Worm (Caenorhabditis elegans): ENCODE measurements around the gene str-252.

str-252 gene

ce11 chrV:13929503-13929902 is 13.2 kb downstream of the str-252 start, which contains the start of gene srxa-13:
TSS of gene srxa-13 (plus strand) at chrV:13929803.
- no peak for TF ChIP-seq dpl-1 (GFP tag; optimal IDR thresholded peaks at IDR 0.05)
- no peak for TF ChIP-seq pag-3 (tag; optimal IDR thresholded peaks at IDR 0.05; ENCODE audit: borderline replicate concordance, insufficient read depth)
- no peak for TF ChIP-seq grh-1 (GFP tag; IDR thresholded peaks at IDR 0.05)
- TF ChIP-seq lin-35 (GFP tag; optimal IDR thresholded peaks at IDR 0.05): no peak
- TF ChIP-seq hlh-17 (GFP tag; optimal IDR thresholded peaks at IDR 0.05; ENCODE audit: borderline replicate concordance): no peak
- no peak for TF ChIP-seq unc-86 (tag; optimal IDR thresholded peaks at IDR 0.05)
- no peak for TF ChIP-seq nhr-76 (tag; optimal IDR thresholded peaks at IDR 0.05)
- no peak for TF ChIP-seq snpc-4 (tag; optimal IDR thresholded peaks at IDR 0.05)
- no peak for TF ChIP-seq efl-1 (optimal IDR thresholded peaks at IDR 0.05)
- no peak for TF ChIP-seq efl-1 (GFP tag; optimal IDR thresholded peaks at IDR 0.05 in 1 of 2)
- TF ChIP-seq lin-15B (tag; optimal IDR thresholded peaks at IDR 0.05): no peak
- TF ChIP-seq nhr-85 (tag): no peak
- TF ChIP-seq egl-27 (tag; optimal IDR thresholded peaks at IDR 0.05): no peak
- no peak for TF ChIP-seq alr-1 (tag; optimal IDR thresholded peaks at IDR 0.05; ENCODE audit: borderline replicate concordance)
- TF ChIP-seq jun-1 (tag; optimal IDR thresholded peaks at IDR 0.05): no peak
- TF ChIP-seq fkh-8 (tag; optimal IDR thresholded peaks at IDR 0.05): no peak
- TF ChIP-seq blmp-1 (tag; optimal IDR thresholded peaks at IDR 0.05): no peak
- TF ChIP-seq pax-3 (tag; optimal IDR thresholded peaks at IDR 0.05): no peak
- no peak for TF ChIP-seq irx-1 (tag; optimal IDR thresholded peaks at IDR 0.05)
- TF ChIP-seq snu-23 (GFP tag; optimal IDR thresholded peaks at IDR 0.05): no peak

- no peak for TF ChIP-seq nhr-12 (tag; optimal IDR thresholded peaks at IDR 0.05)
Observed at ce11 chrV:13931225-13931624, 14.9 kb downstream of the str-252 start, which contains the start of gene C06B3.16. TSS of gene C06B3.16 (plus strand) at chrV:13931525.

ce11 chrV:13931952-13932351 is 15.7 kb downstream of the str-252 start:
- TF ChIP-seq nhr-11 (tag; optimal IDR thresholded peaks at IDR 0.05) (no peak), efl-1 (optimal IDR thresholded peaks at IDR 0.05) (no peak), efl-1 (GFP tag; optimal IDR thresholded peaks at IDR 0.05 in 1 of 2) (no peak), grh-1 (GFP tag; IDR thresholded peaks at IDR 0.05) (no peak), fos-1 (tag; optimal IDR thresholded peaks at IDR 0.05) (no peak), nhr-76 (tag; optimal IDR thresholded peaks at IDR 0.05) (no peak), zag-1 (tag; optimal IDR thresholded peaks at IDR 0.05) (no peak), irx-1 (tag; optimal IDR thresholded peaks at IDR 0.05) (no peak), aha-1 (tag; optimal IDR thresholded peaks at IDR 0.05) (no peak), nhr-20 (tag; optimal IDR thresholded peaks at IDR 0.05) (no peak), unc-30 (tag; optimal IDR thresholded peaks at IDR 0.05) (no peak), fkh-4 (tag; optimal IDR thresholded peaks at IDR 0.05; ENCODE audit: borderline replicate concordance) (no peak), nhr-237 (tag; optimal IDR thresholded peaks at IDR 0.05) (no peak), F16B12.6 (tag; optimal IDR thresholded peaks at IDR 0.05) (no peak), unc-86 (tag; optimal IDR thresholded peaks at IDR 0.05) (no peak), ceh-88 (GFP tag; IDR thresholded peaks at IDR 0.05) (no peak), dsc-1 (tag; optimal IDR thresholded peaks at IDR 0.05) (no peak), unc-130 (tag; optimal IDR thresholded peaks at IDR 0.05) (no peak), nhr-12 (tag; optimal IDR thresholded peaks at IDR 0.05) (no peak)

DNA sequence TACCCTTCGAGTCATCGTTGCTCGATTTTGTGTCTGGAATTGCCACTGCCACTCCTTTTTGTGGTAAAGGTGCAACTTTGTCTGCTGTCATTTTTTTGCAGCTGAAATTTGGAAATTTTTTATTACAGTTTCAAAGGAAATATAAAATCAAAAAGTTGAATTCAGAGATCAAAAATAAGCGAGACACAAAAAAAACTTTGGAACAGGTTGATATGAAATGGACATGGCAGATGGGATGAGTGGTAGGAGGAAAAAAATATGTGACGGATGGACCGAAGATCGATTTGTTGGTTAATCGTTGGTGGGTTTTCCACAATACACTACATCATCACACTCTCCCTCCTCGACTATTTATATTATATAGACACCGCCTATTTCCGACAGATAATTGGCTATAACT is 18.2 kb downstream of the str-252 start, which contains the start of gene R10D12.1:
Gene R10D12.1 (minus strand): TSS at position 101 of the 400 bp plus-strand sequence.
- TF ChIP-seq zag-1 (tag; optimal IDR thresholded peaks at IDR 0.05): no peak
- no peak for TF ChIP-seq irx-1 (tag; optimal IDR thresholded peaks at IDR 0.05)
- no peak for TF ChIP-seq egl-27 (tag; optimal IDR thresholded peaks at IDR 0.05)
- no peak for TF ChIP-seq unc-30 (tag; optimal IDR thresholded peaks at IDR 0.05)
- TF ChIP-seq aha-1 (tag; optimal IDR thresholded peaks at IDR 0.05): no peak
- TF ChIP-seq C16A3.4 (tag; optimal IDR thresholded peaks at IDR 0.05): no peak
- no peak for TF ChIP-seq pqm-1 (tag; optimal IDR thresholded peaks at IDR 0.05)
- TF ChIP-seq snu-23 (GFP tag; optimal IDR thresholded peaks at IDR 0.05): no peak
- TF ChIP-seq nhr-19 (GFP tag; conservative IDR thresholded peaks at IDR 0.05): no peak
- TF ChIP-seq snpc-4 (tag; optimal IDR thresholded peaks at IDR 0.05): no peak
- peak; percentile 2 for TF ChIP-seq nhr-20 (tag; optimal IDR thresholded peaks at IDR 0.05)
- TF ChIP-seq ama-1 (optimal IDR thresholded peaks at IDR 0.05): peak; percentile 30
- no peak for TF ChIP-seq skn-1 (tag; optimal IDR thresholded peaks at IDR 0.05)
- TF ChIP-seq zip-4 (GFP tag; optimal IDR thresholded peaks at IDR 0.05): no peak
- TF ChIP-seq elt-3 (tag; optimal IDR thresholded peaks at IDR 0.05): peak in 1 of 6 experiments; percentile 40
- TF ChIP-seq dsc-1 (tag; optimal IDR thresholded peaks at IDR 0.05): no peak
- no peak for TF ChIP-seq nhr-84 (tag; optimal IDR thresholded peaks at IDR 0.05)
- TF ChIP-seq C34B4.2 (tag; optimal IDR thresholded peaks at IDR 0.05): no peak
- TF ChIP-seq sox-4 (tag; optimal IDR thresholded peaks at IDR 0.05): no peak
- TF ChIP-seq grh-1 (GFP tag; IDR thresholded peaks at IDR 0.05): 0 out of 2 replicates have a peak, but pooled peaks have one; percentile 25
